Worm (Caenorhabditis elegans): ENCODE results near the gene mrps-11.

DNA sequence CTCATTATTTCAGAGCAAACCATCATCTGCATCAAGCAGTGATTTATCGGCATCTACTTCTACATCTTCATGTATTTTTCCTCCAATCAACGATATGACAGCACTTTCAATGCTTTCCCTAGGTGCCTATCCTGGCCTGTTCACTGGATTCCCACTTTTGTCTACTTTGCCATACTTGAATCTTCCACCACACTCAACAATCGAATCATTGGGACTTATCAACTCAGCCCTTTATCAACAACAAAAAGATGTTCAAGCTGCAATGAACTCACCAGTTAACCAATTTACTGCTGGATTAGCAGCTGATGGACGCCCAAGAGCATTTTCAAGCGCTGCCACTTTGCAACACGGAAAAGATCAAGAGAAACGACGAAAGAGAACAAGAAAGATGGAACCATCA lies 46.8 kb upstream of the mrps-11 start:
- TF ChIP-seq elt-3 (tag; optimal IDR thresholded peaks at IDR 0.05) (no peak), nhr-71 (tag; optimal IDR thresholded peaks at IDR 0.05) (no peak), aha-1 (tag; optimal IDR thresholded peaks at IDR 0.05) (no peak), unc-62 (GFP tag; optimal IDR thresholded peaks at IDR 0.05) (no peak), nhr-76 (tag; optimal IDR thresholded peaks at IDR 0.05) (no peak), lin-39 (tag; optimal IDR thresholded peaks at IDR 0.05) (no peak), lsy-2 (tag; optimal IDR thresholded peaks at IDR 0.05) (no peak), ama-1 (optimal IDR thresholded peaks at IDR 0.05) (no peak), dsc-1 (tag; optimal IDR thresholded peaks at IDR 0.05) (no peak), unc-86 (tag; optimal IDR thresholded peaks at IDR 0.05) (no peak)

Data from whole organism, L1 larva.